Worm (Caenorhabditis elegans) whole organism, young adult: Measurements from ENCODE around the gene lgc-1.
A peak's percentile ranks its signal among the peaks of the same experiment; 100 is the strongest.

Source experiments
- F37B4.10 ChIP-seq: fragments of 200-800 bp; sonication (Bioruptor generic); IDR thresholded peaks from 2 replicates; pipeline ENCODE4 v1.3.6; 2022; ENCODE audit warnings: missing genetic modification characterization, missing compliant biosample characterization
- Y53F4B.3 ChIP-seq: fragments of 200-800 bp; sonication (Bioruptor generic); IDR thresholded peaks from 2 replicates; pipeline ENCODE4 v1.3.6; 2022; ENCODE audit warnings: missing genetic modification reagents, missing genetic modification characterization, missing compliant biosample characterization
- nhr-80 ChIP-seq: sonication (generic microtip); optimal IDR thresholded peaks from 2 replicates; lab custom pipeline; 2016; ENCODE audit warnings: missing genetic modification characterization, missing compliant biosample characterization
- pbrm-1 ChIP-seq: fragments of 200-800 bp; sonication (Bioruptor generic); IDR thresholded peaks from 2 replicates; pipeline ENCODE4 v1.3.6; 2022; ENCODE audit warnings: missing genetic modification reagents, missing genetic modification characterization, missing compliant biosample characterization
- repo-1 ChIP-seq: sonication (generic microtip); optimal IDR thresholded peaks from 2 replicates; lab custom pipeline; 2017; ENCODE audit warnings: mild to moderate bottlenecking, missing genetic modification characterization, missing compliant biosample characterization
- snpc-4 ChIP-seq, 5 experiments: fragments of 150-350 bp in 1 of 5; sonication (generic microtip) in 4 of 5; optimal IDR thresholded peaks; 2 replicates each; lab custom pipeline; 2014 to 2018; ENCODE audit warnings: missing genetic modification characterization in 5 of 5, missing biosample characterization in 3 of 5, antibody characterized with exemption in 2 of 5, mild to moderate bottlenecking in 2 of 5, missing compliant biosample characterization in 2 of 5, missing genotype in 2 of 5, moderate library complexity in 2 of 5, missing genetic modification reagents in 1 of 5
- tbx-9 ChIP-seq: sonication (generic microtip); optimal IDR thresholded peaks from 2 replicates; lab custom pipeline; 2016; ENCODE audit warnings: borderline replicate concordance, missing genetic modification characterization, inconsistent platforms, missing compliant biosample characterization

ce11 chrV:4187144-4187485 lies 52.3 kb downstream of the lgc-1 start, which contains the start of gene nhr-114:
- TF ChIP-seq tbx-9 (tag; lab: Kevin White, UChicago) = no peak
- TF ChIP-seq nhr-80 = peak; percentile 26
- TF ChIP-seq F37B4.10 (GFP tag; lab: Robert Waterston, UW) = no peak
- no peak for TF ChIP-seq snpc-4 (GFP tag; optimal IDR thresholded peaks at IDR 0.05; lab: Kevin White, UChicago)
- TF ChIP-seq snpc-4 (tag; optimal IDR thresholded peaks at IDR 0.05; lab: Kevin White, UChicago) = peak in 2 of 4 experiments; percentile 16 to 78
- TF ChIP-seq Y53F4B.3 (GFP tag; lab: Robert Waterston, UW) = no peak
- no peak for TF ChIP-seq repo-1
- no peak for TF ChIP-seq pbrm-1 (GFP tag; lab: Robert Waterston, UW)
